Worm (Caenorhabditis elegans): Measurements from ENCODE around the gene kin-36.

- TF ChIP-seq fkh-10 (GFP tag; optimal IDR thresholded peaks at IDR 0.05) (no peak), cey-2 (tag; optimal IDR thresholded peaks at IDR 0.05; ENCODE audit: borderline replicate concordance, insufficient read depth) (no peak), mdl-1 (tag; optimal IDR thresholded peaks at IDR 0.05) (no peak), unc-62 (GFP tag; optimal IDR thresholded peaks at IDR 0.05 in 1 of 2) (no peak), unc-62 (tag; optimal IDR thresholded peaks at IDR 0.05) (no peak), aly-2 (tag; optimal IDR thresholded peaks at IDR 0.05) (no peak), ztf-11 (tag; optimal IDR thresholded peaks at IDR 0.05) (no peak), lir-3 (tag; optimal IDR thresholded peaks at IDR 0.05) (no peak), daf-12 (tag; optimal IDR thresholded peaks at IDR 0.05) (no peak), ama-1 (optimal IDR thresholded peaks at IDR 0.05) (no peak), mdt-29 (GFP tag; IDR thresholded peaks at IDR 0.05) (no peak)
Observed at ce11 chrIV:4724562-4724961, 45.7 kb downstream of the kin-36 start, which contains the start of gene K08F11.1.
